Fruit fly (Drosophila melanogaster) whole organism, embryonic: ENCODE data around the gene pes.

Source experiments
- CG10431 ChIP-seq: fragments of 200-800 bp; sonication (Bioruptor generic); optimal IDR thresholded peaks from 3 replicates; lab custom pipeline; 2018; ENCODE audit warnings: missing biosample characterization, mild to moderate bottlenecking, missing genetic modification characterization
- CG12744 ChIP-seq: fragments of 200-800 bp; sonication (Bioruptor generic); optimal IDR thresholded peaks from 2 replicates; lab custom pipeline; 2016; ENCODE audit warnings: missing biosample characterization, missing genetic modification characterization
- CG16779 ChIP-seq: fragments of 200-800 bp; sonication (Bioruptor generic); IDR thresholded peaks from 2 replicates; pipeline ENCODE4 v1.3.6; 2022; ENCODE audit warnings: missing biosample characterization, missing genetic modification characterization
- CG17186 ChIP-seq: fragments of 200-800 bp; sonication (Bioruptor generic); optimal IDR thresholded peaks from 3 replicates; lab custom pipeline; 2017; ENCODE audit warnings: missing biosample characterization, missing genetic modification reagents, missing genetic modification characterization
- CG17361 ChIP-seq: fragments of 200-800 bp; sonication (Bioruptor generic); IDR thresholded peaks from 3 replicates; pipeline ENCODE4 v1.3.6; 2022; ENCODE audit warnings: missing biosample characterization, missing genetic modification characterization
- CG17385 ChIP-seq: fragments of 200-800 bp; sonication (Bioruptor generic); optimal IDR thresholded peaks from 3 replicates; lab custom pipeline; 2018; ENCODE audit warnings: missing biosample characterization, mild to moderate bottlenecking, missing genetic modification characterization
- CG17612 ChIP-seq: fragments of 200-800 bp; sonication (Bioruptor generic); IDR thresholded peaks from 2 replicates; pipeline ENCODE4 v1.3.6; 2022; ENCODE audit warnings: missing biosample characterization, missing genetic modification characterization
- CG2875 ChIP-seq: fragments of 200-800 bp; sonication (Bioruptor generic); optimal IDR thresholded peaks from 2 replicates; lab custom pipeline; 2017; ENCODE audit warnings: missing biosample characterization, mild to moderate bottlenecking, missing genetic modification characterization, missing genetic modification reagents
- CG4854 ChIP-seq: fragments of 200-800 bp; sonication (Bioruptor generic); optimal IDR thresholded peaks from 2 replicates; lab custom pipeline; 2016; ENCODE audit warnings: missing biosample characterization, missing genetic modification characterization, inconsistent platforms
- CG6272 ChIP-seq: fragments of 200-800 bp; sonication (Bioruptor generic); IDR thresholded peaks from 2 replicates; pipeline ENCODE4 v1.3.6; 2022; ENCODE audit warnings: missing biosample characterization, missing genetic modification characterization
- CG6689 ChIP-seq: fragments of 200-800 bp; sonication (Bioruptor generic); IDR thresholded peaks from 2 replicates; pipeline ENCODE4 v1.3.6; 2022; ENCODE audit warnings: missing biosample characterization, missing genetic modification characterization
- CG6765 ChIP-seq: fragments of 200-800 bp; sonication (Bioruptor generic); optimal IDR thresholded peaks from 3 replicates; lab custom pipeline; 2017; ENCODE audit warnings: missing biosample characterization, mild to moderate bottlenecking, missing genetic modification characterization
- CG6791 ChIP-seq: fragments of 200-800 bp; sonication (Bioruptor generic); IDR thresholded peaks from 3 replicates; pipeline ENCODE4 v1.3.6; 2022; ENCODE audit warnings: missing biosample characterization, missing genetic modification characterization; ENCODE audit not compliant: partially characterized antibody
- CG8281 ChIP-seq: fragments of 200-800 bp; sonication (Bioruptor generic); optimal IDR thresholded peaks from 2 replicates; lab custom pipeline; 2018; ENCODE audit warnings: missing biosample characterization, mild to moderate bottlenecking, missing genetic modification characterization, moderate library complexity
- CG8765 ChIP-seq: fragments of 200-800 bp; sonication (Bioruptor generic); IDR thresholded peaks from 2 replicates; pipeline ENCODE4 v1.3.6; 2022; ENCODE audit warnings: missing biosample characterization, missing genetic modification characterization
- CHES-1-like ChIP-seq: fragments of 200-800 bp; sonication (Bioruptor generic); optimal IDR thresholded peaks from 2 replicates; lab custom pipeline; 2016; ENCODE audit warnings: missing biosample characterization, missing genetic modification characterization
- CTCF ChIP-seq: fragments of 200-800 bp; sonication (Bioruptor generic); optimal IDR thresholded peaks from 2 replicates; lab custom pipeline; 2017; ENCODE audit warnings: missing biosample characterization, mild to moderate bottlenecking, missing genetic modification characterization, moderate library complexity
- CoRest ChIP-seq: fragments of 200-800 bp; sonication (Bioruptor generic); optimal IDR thresholded peaks from 3 replicates; lab custom pipeline; 2018; ENCODE audit warnings: missing biosample characterization, mild to moderate bottlenecking, missing genetic modification characterization, moderate library complexity
- Dip2 ChIP-seq: fragments of 200-800 bp; sonication (Bioruptor generic); IDR thresholded peaks from 2 replicates; pipeline ENCODE4 v1.3.6; 2022; ENCODE audit warnings: missing biosample characterization, missing genetic modification characterization
- Eip74EF ChIP-seq, 2 experiments: fragments of 200-800 bp in 1 of 2; fragments of >200 bp in 1 of 2; sonication (Bioruptor generic) in 1 of 2; optimal IDR thresholded peaks; 2 replicates each; lab custom pipeline; 2017 to 2019; ENCODE audit warnings: missing biosample characterization in 2 of 2, missing genetic modification characterization in 2 of 2, mild to moderate bottlenecking in 1 of 2, moderate library complexity in 1 of 2
- Hey ChIP-seq: fragments of 200-800 bp; sonication (Bioruptor generic); optimal IDR thresholded peaks from 3 replicates; lab custom pipeline; 2018; ENCODE audit warnings: missing biosample characterization, mild to moderate bottlenecking, missing genetic modification characterization
- Hr39 ChIP-seq: fragments of >200 bp; optimal IDR thresholded peaks from 2 replicates; lab custom pipeline; 2017
- MBD-R2 ChIP-seq: fragments of 200-800 bp; sonication (Bioruptor generic); IDR thresholded peaks from 2 replicates; pipeline ENCODE4 v1.3.6; 2022; ENCODE audit warnings: missing biosample characterization, missing genetic modification characterization
- Mad ChIP-seq: fragments of 200-800 bp; sonication (Bioruptor generic); optimal IDR thresholded peaks from 2 replicates; lab custom pipeline; 2016; ENCODE audit warnings: missing biosample characterization, missing genetic modification characterization
- Neu2 ChIP-seq: fragments of 200-800 bp; sonication (Bioruptor generic); optimal IDR thresholded peaks from 3 replicates; lab custom pipeline; 2016; ENCODE audit warnings: missing biosample characterization, missing genetic modification characterization, borderline replicate concordance
- Poxn ChIP-seq: fragments of 200-800 bp; sonication (Bioruptor generic); IDR thresholded peaks from 2 replicates; pipeline ENCODE4 v1.3.6; 2022; ENCODE audit warnings: missing biosample characterization, missing genetic modification characterization
- Sry-β ChIP-seq: fragments of 200-800 bp; sonication (Bioruptor generic); optimal IDR thresholded peaks from 2 replicates; lab custom pipeline; 2018; ENCODE audit warnings: missing biosample characterization, mild to moderate bottlenecking, missing genetic modification characterization, moderate library complexity
- Stat92E ChIP-seq, 3 experiments: fragments of >200 bp in 2 of 3; fragments of 200-800 bp in 1 of 3; sonication (Bioruptor generic) in 1 of 3; optimal IDR thresholded peaks; 2 replicates each; lab custom pipeline; 2017 to 2019; ENCODE audit warnings: missing biosample characterization in 3 of 3, missing genetic modification characterization in 3 of 3, mild to moderate bottlenecking in 1 of 3, moderate library complexity in 1 of 3
- YL-1 ChIP-seq: fragments of 200-800 bp; sonication (Bioruptor generic); optimal IDR thresholded peaks from 3 replicates; lab custom pipeline; 2017; ENCODE audit warnings: missing biosample characterization, mild to moderate bottlenecking, missing genetic modification characterization
- ac ChIP-seq: fragments of 200-800 bp; sonication (Bioruptor generic); optimal IDR thresholded peaks from 3 replicates; lab custom pipeline; 2017; ENCODE audit warnings: missing biosample characterization, mild to moderate bottlenecking, missing genetic modification characterization
- ci ChIP-seq: fragments of 200-800 bp; sonication (Bioruptor generic); IDR thresholded peaks from 3 replicates; pipeline ENCODE4 v1.3.6; 2022; ENCODE audit warnings: missing biosample characterization, missing genetic modification characterization
- crol ChIP-seq: fragments of 200-800 bp; sonication (Bioruptor generic); IDR thresholded peaks from 2 replicates; pipeline ENCODE4 v1.3.6; 2022; ENCODE audit warnings: missing biosample characterization, missing genetic modification characterization
- dimm ChIP-seq: fragments of 200-800 bp; sonication (Bioruptor generic); IDR thresholded peaks from 2 replicates; pipeline ENCODE4 v1.3.6; 2022; ENCODE audit warnings: missing biosample characterization, missing genetic modification characterization
- eve ChIP-seq, 2 experiments: fragments of >200 bp; optimal IDR thresholded peaks; 2 replicates each; lab custom pipeline; 2017; ENCODE audit warnings: missing biosample characterization in 2 of 2, missing genetic modification characterization in 2 of 2
- fd102C ChIP-seq: fragments of 200-800 bp; sonication (Bioruptor generic); optimal IDR thresholded peaks from 2 replicates; lab custom pipeline; 2018; ENCODE audit warnings: missing biosample characterization, mild to moderate bottlenecking, missing genetic modification characterization, moderate library complexity
- gce ChIP-seq: fragments of 200-800 bp; sonication (Bioruptor generic); IDR thresholded peaks from 3 replicates; pipeline ENCODE4 v1.3.6; 2022; ENCODE audit warnings: missing biosample characterization, missing genetic modification characterization
- inv ChIP-seq: fragments of 200-800 bp; sonication (Bioruptor generic); IDR thresholded peaks from 2 replicates; pipeline ENCODE4 v1.3.6; 2022; ENCODE audit warnings: missing biosample characterization, missing genetic modification characterization; ENCODE audit not compliant: partially characterized antibody
- ken ChIP-seq: fragments of 200-800 bp; sonication (Bioruptor generic); IDR thresholded peaks from 3 replicates; pipeline ENCODE4 v1.3.6; 2022; ENCODE audit warnings: missing biosample characterization, missing genetic modification characterization
- lilli ChIP-seq: fragments of 200-800 bp; sonication (Bioruptor generic); optimal IDR thresholded peaks from 3 replicates; lab custom pipeline; 2016; ENCODE audit warnings: missing biosample characterization, missing genetic modification characterization
- nerfin-1 ChIP-seq: fragments of 200-800 bp; sonication (Bioruptor generic); optimal IDR thresholded peaks from 3 replicates; lab custom pipeline; 2019; ENCODE audit warnings: missing biosample characterization, mild to moderate bottlenecking, missing genetic modification characterization, moderate library complexity
- nom ChIP-seq: fragments of 200-800 bp; sonication (Bioruptor generic); optimal IDR thresholded peaks from 2 replicates; lab custom pipeline; 2017; ENCODE audit warnings: missing biosample characterization, missing genetic modification characterization, mild to moderate bottlenecking, moderate library complexity, missing genetic modification reagents
- pros ChIP-seq: fragments of 200-800 bp; sonication (Bioruptor generic); optimal IDR thresholded peaks from 3 replicates; lab custom pipeline; 2019; ENCODE audit warnings: missing biosample characterization, mild to moderate bottlenecking, missing genetic modification characterization, moderate library complexity
- sd ChIP-seq: fragments of 200-800 bp; sonication (Bioruptor generic); optimal IDR thresholded peaks from 3 replicates; lab custom pipeline; 2018; ENCODE audit warnings: missing biosample characterization, mild to moderate bottlenecking, missing genetic modification characterization, moderate library complexity
- sens ChIP-seq: fragments of 200-800 bp; sonication (Bioruptor generic); peaks from one replicate; lab custom pipeline; 2016; ENCODE audit warnings: missing biosample characterization, missing genetic modification characterization
- sim ChIP-seq: fragments of 200-800 bp; sonication (Bioruptor generic); IDR thresholded peaks from 2 replicates; pipeline ENCODE4 v1.3.6; 2022; ENCODE audit warnings: missing biosample characterization, missing genetic modification characterization
- sisA ChIP-seq: fragments of 200-800 bp; sonication (Bioruptor generic); IDR thresholded peaks from 2 replicates; pipeline ENCODE4 v1.3.6; 2022; ENCODE audit warnings: missing biosample characterization, missing genetic modification characterization
- slou ChIP-seq: fragments of 200-800 bp; sonication (Bioruptor generic); optimal IDR thresholded peaks from 3 replicates; lab custom pipeline; 2016; ENCODE audit warnings: missing biosample characterization, missing genetic modification characterization
- tgo ChIP-seq: fragments of 200-800 bp; sonication (Bioruptor generic); IDR thresholded peaks from 3 replicates; pipeline ENCODE4 v1.3.6; 2022; ENCODE audit warnings: missing biosample characterization, missing genetic modification characterization
- tup ChIP-seq: fragments of 200-800 bp; sonication (Bioruptor generic); optimal IDR thresholded peaks from 2 replicates; lab custom pipeline; 2016; ENCODE audit warnings: missing biosample characterization, mild to moderate bottlenecking, missing genetic modification characterization, moderate library complexity
- twi ChIP-seq: fragments of 200-800 bp; optimal IDR thresholded peaks from 2 replicates; lab custom pipeline; 2019; ENCODE audit warnings: missing biosample characterization, mild to moderate bottlenecking, missing genetic modification characterization, moderate library complexity
- zfh1 ChIP-seq: fragments of 200-800 bp; sonication (Bioruptor generic); IDR thresholded peaks from 3 replicates; pipeline ENCODE4 v1.3.6; 2022; ENCODE audit warnings: missing biosample characterization, missing genetic modification characterization

The pes gene

DNA sequence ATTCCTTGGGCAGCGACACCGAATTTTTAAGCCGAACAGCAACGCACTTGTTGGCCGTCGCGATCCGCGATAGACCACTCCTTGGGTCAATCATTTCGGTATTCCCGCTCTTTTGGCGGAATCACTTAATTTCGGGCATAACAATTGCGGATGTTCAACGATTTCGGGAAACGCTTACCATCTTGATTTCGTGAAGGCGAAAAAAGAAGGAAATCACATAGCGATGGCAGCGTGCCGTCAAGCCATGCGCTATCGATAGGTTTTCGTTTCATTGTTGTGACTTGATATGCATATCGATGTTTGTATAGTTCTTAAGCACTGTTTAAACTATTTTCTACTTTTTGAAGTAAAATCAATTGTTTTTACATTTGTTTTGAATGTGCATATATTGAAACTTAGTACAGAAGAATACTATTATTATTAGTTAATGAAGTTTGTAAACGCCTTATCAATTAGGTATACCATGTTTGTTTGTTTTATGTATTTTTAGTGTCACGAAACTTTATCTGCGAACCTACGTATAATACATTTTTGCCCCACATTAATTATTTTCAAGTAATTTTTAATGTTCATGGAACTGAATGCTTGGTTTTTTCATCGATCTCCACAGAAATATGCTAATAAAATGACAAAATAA lies 48.8 kb upstream of the pes start, which contains the start of gene RpL36A (continued):
- TF ChIP-seq sisA (GFP tag; lab: Robert Waterston, UW) (no peak), CG6689 (peak; percentile 6; the same call in 1 of the 2 replicates), lilli (peak; percentile 56), Neu2 (GFP tag; lab: Kevin White, UChicago) (no peak), eve (GFP tag; optimal IDR thresholded peaks at IDR 0.05; lab: Kevin White, UChicago) (no peak), CG17612 (GFP tag; lab: Robert Waterston, UW) (no peak), crol (GFP tag; lab: Robert Waterston, UW) (no peak), CG2875 (GFP tag; lab: Kevin White, UChicago) (peak; percentile 62), Hr39 (lab: Kevin White, UChicago) (no peak), CG8281 (tag; lab: Kevin White, UChicago) (no peak), sens (GFP tag; lab: Kevin White, UChicago) (peak; percentile 82), pros (no peak), Poxn (no peak), inv (GFP tag; lab: Robert Waterston, UW) (peak; percentile 86), tup (GFP tag; lab: Kevin White, UChicago) (no peak), Mad (GFP tag; lab: Kevin White, UChicago) (no peak), nerfin-1 (tag; lab: Kevin White, UChicago) (peak; percentile 28), CG12744 (GFP tag; lab: Kevin White, UChicago) (peak; percentile 46), CG16779 (no peak), ken (GFP tag; lab: Robert Waterston, UW) (peak; percentile 69), sd (tag; lab: Kevin White, UChicago) (peak; percentile 16), CG8765 (GFP tag; lab: Robert Waterston, UW) (no peak), CoRest (tag; lab: Kevin White, UChicago) (peak; percentile 55), slou (GFP tag; lab: Kevin White, UChicago) (peak; percentile 43), CG6272 (GFP tag; lab: Robert Waterston, UW) (peak; percentile 15; the same call in 1 of the 2 replicates), CG17186 (peak; percentile 21), Stat92E (GFP tag; optimal IDR thresholded peaks at IDR 0.05; lab: Kevin White, UChicago) (peak in 1 of 3 experiments; percentile 79), Sry-β (GFP tag; lab: Kevin White, UChicago) (no peak), ci (GFP tag; lab: Robert Waterston, UW) (peak; percentile 84), Dip2 (GFP tag; lab: Robert Waterston, UW) (no peak), CG6791 (GFP tag; lab: Robert Waterston, UW) (peak; percentile 96), CG17361 (GFP tag; lab: Robert Waterston, UW) (no peak; the same call in 2 of the 3 replicates), CG17385 (GFP tag; lab: Kevin White, UChicago) (no peak), CHES-1-like (GFP tag; lab: Kevin White, UChicago) (peak; percentile 59), MBD-R2 (GFP tag; lab: Robert Waterston, UW) (peak; percentile 24; the same call in 1 of the 2 replicates), ac (GFP tag; lab: Kevin White, UChicago) (peak; percentile 27), Eip74EF (GFP tag; optimal IDR thresholded peaks at IDR 0.05; lab: Kevin White, UChicago) (no peak), fd102C (no peak), twi (tag; lab: Kevin White, UChicago) (peak; percentile 4), CG10431 (GFP tag; lab: Kevin White, UChicago) (no peak), Hey (tag; lab: Kevin White, UChicago) (no peak), zfh1 (GFP tag; lab: Robert Waterston, UW) (peak; percentile 73), dimm (GFP tag; lab: Robert Waterston, UW) (no peak), nom (GFP tag; lab: Kevin White, UChicago) (peak; percentile 77), gce (GFP tag; lab: Robert Waterston, UW) (no peak), CTCF (GFP tag; lab: Kevin White, UChicago) (peak; percentile 42), CG4854 (GFP tag; lab: Kevin White, UChicago) (no peak), tgo (GFP tag; lab: Robert Waterston, UW) (0 out of 3 replicates have a peak, but pooled peaks have one; percentile 24), sim (GFP tag; lab: Robert Waterston, UW) (no peak), CG6765 (GFP tag; lab: Kevin White, UChicago) (peak; percentile 81), YL-1 (GFP tag; lab: Kevin White, UChicago) (peak; percentile 91)
